Fruit fly (Drosophila melanogaster): Measurements from ENCODE around the gene CG11983.
A peak's percentile ranks its signal among the peaks of the same experiment; 100 is the strongest.

Gene CG11983

dm6 chr3R:9055119-9056105 is 47.3 kb downstream of the CG11983 start (continued):
- no peak for TF ChIP-seq CG32532 (GFP tag; IDR thresholded peaks at IDR 0.05)
- TF ChIP-seq Aef1 (GFP tag; IDR thresholded peaks at IDR 0.05): no peak
- TF ChIP-seq CG30403 (GFP tag; optimal IDR thresholded peaks at IDR 0.05): peak; percentile 92
- no peak for TF ChIP-seq Neu2 (GFP tag; optimal IDR thresholded peaks at IDR 0.05; ENCODE audit: borderline replicate concordance)
- TF ChIP-seq CG17361 (GFP tag; IDR thresholded peaks at IDR 0.05): no peak
- TF ChIP-seq Dp (GFP tag; optimal IDR thresholded peaks at IDR 0.05): no peak
- no peak for TF ChIP-seq ttk (GFP tag; IDR thresholded peaks at IDR 0.05)
- peak; percentile 89 for TF ChIP-seq kah (GFP tag; optimal IDR thresholded peaks at IDR 0.05)
- peak; percentile 94 for TF ChIP-seq CG17829 (tag; optimal IDR thresholded peaks at IDR 0.05)
- peak; percentile 94 for TF ChIP-seq CG8388 (GFP tag; optimal IDR thresholded peaks at IDR 0.05)
- TF ChIP-seq pan (optimal IDR thresholded peaks at IDR 0.05): no peak
- no peak for TF ChIP-seq pan (GFP tag; optimal IDR thresholded peaks at IDR 0.05 in 1 of 2, IDR thresholded peaks at IDR 0.05 in 1 of 2)
- peak; percentile 53 for TF ChIP-seq CG8089 (GFP tag; optimal IDR thresholded peaks at IDR 0.05)
- TF ChIP-seq CG15011 (GFP tag; optimal IDR thresholded peaks at IDR 0.05): peak; percentile 90
- TF ChIP-seq psq (GFP tag; optimal IDR thresholded peaks at IDR 0.05): peak; percentile 35
- TF ChIP-seq Mad (GFP tag; optimal IDR thresholded peaks at IDR 0.05): peak; percentile 69
- peak; percentile 80 for TF ChIP-seq CG33213 (GFP tag; optimal IDR thresholded peaks at IDR 0.05)
- no peak for TF ChIP-seq CG11247 (GFP tag; IDR thresholded peaks at IDR 0.05)
- TF ChIP-seq PHDP (tag; optimal IDR thresholded peaks at IDR 0.05): peak; percentile 97
- no peak for TF ChIP-seq Sin3A (optimal IDR thresholded peaks at IDR 0.05)
- no peak for TF ChIP-seq dimm (GFP tag; IDR thresholded peaks at IDR 0.05)
- no peak for TF ChIP-seq Lim3 (GFP tag; IDR thresholded peaks at IDR 0.05)
- TF ChIP-seq mam (GFP tag; optimal IDR thresholded peaks at IDR 0.05): peak; percentile 74
- TF ChIP-seq lab (GFP tag; optimal IDR thresholded peaks at IDR 0.05): peak; percentile 97
- peak; percentile 69 for TF ChIP-seq CG7271 (tag; optimal IDR thresholded peaks at IDR 0.05)
- TF ChIP-seq onecut (GFP tag; IDR thresholded peaks at IDR 0.05): peak; percentile 81
- TF ChIP-seq ap (GFP tag; IDR thresholded peaks at IDR 0.05): no peak
- no peak for TF ChIP-seq Dbx (GFP tag; IDR thresholded peaks at IDR 0.05)
- no peak for TF ChIP-seq dan (GFP tag; IDR thresholded peaks at IDR 0.05)
- peak; percentile 10 for TF ChIP-seq Atf3 (GFP tag; optimal IDR thresholded peaks at IDR 0.05)
- TF ChIP-seq sim (GFP tag; IDR thresholded peaks at IDR 0.05): no peak
- TF ChIP-seq CG15696 (tag; optimal IDR thresholded peaks at IDR 0.05): peak; percentile 77
- TF ChIP-seq CG13424 (tag; optimal IDR thresholded peaks at IDR 0.05): peak; percentile 94
- TF ChIP-seq da (GFP tag; optimal IDR thresholded peaks at IDR 0.05): no peak
- peak; percentile 72 for TF ChIP-seq CG8944 (GFP tag; optimal IDR thresholded peaks at IDR 0.05)
- peak; percentile 12 for TF ChIP-seq stwl (tag; optimal IDR thresholded peaks at IDR 0.05)
- TF ChIP-seq NC2α (GFP tag; optimal IDR thresholded peaks at IDR 0.05): peak; percentile 46
- peak; percentile 68 for TF ChIP-seq NC2β (GFP tag; optimal IDR thresholded peaks at IDR 0.05)
- no peak for TF ChIP-seq Ptx1 (GFP tag; IDR thresholded peaks at IDR 0.05)
- TF ChIP-seq ara (GFP tag; IDR thresholded peaks at IDR 0.05): no peak
- TF ChIP-seq CG5245 (GFP tag; optimal IDR thresholded peaks at IDR 0.05): peak; percentile 81
- no peak for TF ChIP-seq pita (GFP tag; optimal IDR thresholded peaks at IDR 0.05)
- TF ChIP-seq exex (tag; optimal IDR thresholded peaks at IDR 0.05): peak; percentile 82
- peak; percentile 74 for TF ChIP-seq CG33557 (GFP tag; optimal IDR thresholded peaks at IDR 0.05)
- TF ChIP-seq ems (GFP tag; optimal IDR thresholded peaks at IDR 0.05): peak; percentile 77
- no peak for TF ChIP-seq ranshi (GFP tag; IDR thresholded peaks at IDR 0.05)
- peak; percentile 93 for TF ChIP-seq CG13296 (GFP tag; optimal IDR thresholded peaks at IDR 0.05)
- TF ChIP-seq CG12299 (tag; optimal IDR thresholded peaks at IDR 0.05): peak; percentile 93
- TF ChIP-seq CkIIα-i1 (GFP tag; IDR thresholded peaks at IDR 0.05): no peak
- no peak for TF ChIP-seq CG10321 (GFP tag; IDR thresholded peaks at IDR 0.05)

All from whole organism, embryonic.